Worm (Caenorhabditis elegans) whole organism, mixed stage, embryonic: Measurements from ENCODE around the gene srt-6.

Experiments used
- M03D4.4 ChIP-seq: sonication (generic microtip); optimal IDR thresholded peaks from 2 replicates; lab custom pipeline; 2017; ENCODE audit warnings: mild to moderate bottlenecking, missing genetic modification characterization, missing compliant biosample characterization
- ces-1 ChIP-seq: fragments of 150-350 bp; optimal IDR thresholded peaks from 2 replicates; lab custom pipeline; 2014; ENCODE audit warnings: missing biosample characterization, missing genetic modification reagents, missing genetic modification characterization
- pha-4 ChIP-seq: fragments of 150-350 bp; optimal IDR thresholded peaks from 2 replicates; lab custom pipeline; 2018; ENCODE audit warnings: missing biosample characterization, missing genetic modification reagents, missing genetic modification characterization
- tbx-8 ChIP-seq: fragments of 200-800 bp; sonication (Bioruptor generic); optimal IDR thresholded peaks from 2 replicates; lab custom pipeline; 2018; ENCODE audit warnings: mild to moderate bottlenecking, missing genetic modification characterization, moderate library complexity, missing compliant biosample characterization
- ztf-11 ChIP-seq: fragments of 150-350 bp; optimal IDR thresholded peaks from 2 replicates; lab custom pipeline; 2014; ENCODE audit warnings: missing biosample characterization, missing genetic modification characterization

- TF ChIP-seq ztf-11 (tag; lab: Kevin White, UChicago) (no peak), M03D4.4 (tag; lab: Kevin White, UChicago) (no peak), pha-4 (tag; lab: Kevin White, UChicago) (no peak), ces-1 (GFP tag; lab: Kevin White, UChicago) (no peak), tbx-8 (GFP tag; lab: Kevin White, UChicago) (no peak)
These were observed 15.7 kb upstream of the srt-6 start, which contains the start of gene F18E3.10 for ce11 chrV:7424336-7424735.
